Worm (Caenorhabditis elegans): ENCODE results near the gene F14F8.14.

F14F8.14 gene

DNA sequence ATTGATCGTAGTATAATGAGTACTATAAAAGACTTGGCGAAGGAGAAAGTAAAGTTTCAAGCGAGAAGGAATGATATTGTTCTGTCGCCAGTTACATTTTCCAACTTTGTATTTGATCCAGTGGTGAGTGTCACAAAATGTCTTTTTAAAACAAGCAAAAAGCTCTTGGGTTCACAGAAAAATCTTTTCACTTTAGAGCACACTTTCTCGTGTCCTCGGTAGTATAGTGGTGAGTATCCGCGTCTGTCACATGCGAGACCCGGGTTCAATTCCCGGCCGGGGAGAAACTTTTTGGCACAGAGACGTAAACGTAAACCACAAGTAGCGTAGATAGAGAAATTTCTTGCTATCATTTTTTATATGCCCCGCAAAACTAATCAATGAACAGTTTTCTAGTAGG, 26.2 kb downstream of the F14F8.14 start:
- TF ChIP-seq W03F9.2 (tag; optimal IDR thresholded peaks at IDR 0.05) = no peak
- no peak for TF ChIP-seq dao-5 (tag; optimal IDR thresholded peaks at IDR 0.05)
- no peak for TF ChIP-seq him-1 (tag; optimal IDR thresholded peaks at IDR 0.05)

DNA sequence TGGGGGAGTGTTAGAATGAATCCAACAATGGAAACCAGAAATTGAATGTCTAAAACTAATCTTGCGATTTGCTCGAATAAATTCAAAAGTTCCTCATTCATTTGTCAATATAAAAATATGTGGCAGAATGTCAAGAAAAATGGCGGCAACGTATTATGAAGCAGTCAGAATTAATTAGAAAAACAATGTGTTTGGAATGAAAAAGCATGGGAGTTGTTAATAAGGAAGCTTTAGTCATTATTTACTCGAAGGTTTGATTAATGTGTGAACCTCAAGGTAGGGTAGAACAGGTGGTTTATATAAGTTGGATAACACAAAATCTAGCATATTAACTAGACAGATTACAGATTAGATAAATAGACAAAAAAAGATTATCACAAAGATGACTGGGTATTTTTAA, 28.3 kb downstream of the F14F8.14 start, which contains the start of gene srw-76:
srw-76 (minus strand) TSS at position 101 of the 400 bp plus-strand sequence.
- no peak for TF ChIP-seq W03F9.2 (tag; optimal IDR thresholded peaks at IDR 0.05)
- no peak for TF ChIP-seq dao-5 (tag; optimal IDR thresholded peaks at IDR 0.05)
- no peak for TF ChIP-seq him-1 (tag; optimal IDR thresholded peaks at IDR 0.05)

DNA sequence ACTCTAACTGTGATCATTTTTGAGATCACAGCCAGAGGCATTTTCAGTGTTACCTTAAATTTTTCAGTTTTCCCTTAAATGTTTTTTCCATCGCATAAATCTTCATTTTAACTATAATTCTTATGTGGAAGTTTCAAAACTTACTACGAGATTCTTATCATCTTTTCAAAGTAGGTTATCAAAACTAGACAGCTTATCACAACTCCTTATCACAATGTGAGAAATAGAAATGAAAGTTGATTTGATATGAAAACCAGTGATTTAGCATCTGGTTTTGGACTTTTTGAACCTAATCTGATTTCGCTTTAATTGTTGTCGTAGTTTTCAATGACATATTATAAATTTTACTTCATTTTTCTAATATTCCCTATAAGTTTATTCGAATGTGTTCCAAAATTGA, 30.6 kb downstream of the F14F8.14 start, which contains the start of gene mltn-11:
mltn-11 (plus strand) TSS at position 276 of the 400 bp plus-strand sequence.
- TF ChIP-seq dao-5 (tag; optimal IDR thresholded peaks at IDR 0.05) = no peak
- TF ChIP-seq W03F9.2 (tag; optimal IDR thresholded peaks at IDR 0.05) = no peak
- no peak for TF ChIP-seq him-1 (tag; optimal IDR thresholded peaks at IDR 0.05)

DNA sequence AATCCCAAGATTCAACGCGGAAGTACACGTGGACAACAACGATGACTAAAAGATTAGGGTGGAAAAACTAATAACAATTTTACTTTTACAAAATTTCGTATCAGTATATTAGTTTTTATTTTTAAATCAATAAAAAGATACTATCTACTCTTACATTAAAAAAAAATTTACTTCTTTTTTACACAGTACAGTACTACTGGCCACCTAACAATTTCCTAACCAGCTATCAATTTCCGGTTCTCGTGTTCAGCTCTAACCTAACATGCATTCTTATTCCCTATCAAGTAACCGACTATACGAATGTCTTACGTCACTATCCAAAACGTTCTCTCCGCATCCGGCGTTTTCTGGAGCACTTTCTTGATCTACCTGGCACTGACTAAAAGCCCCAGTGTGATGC, 36.9 kb downstream of the F14F8.14 start, which contains the start of gene srd-21:
srd-21 (plus strand) TSS at position 301 of the 400 bp plus-strand sequence.
- no peak for TF ChIP-seq him-1 (tag; optimal IDR thresholded peaks at IDR 0.05)
- no peak for TF ChIP-seq W03F9.2 (tag; optimal IDR thresholded peaks at IDR 0.05)
- no peak for TF ChIP-seq dao-5 (tag; optimal IDR thresholded peaks at IDR 0.05)

DNA sequence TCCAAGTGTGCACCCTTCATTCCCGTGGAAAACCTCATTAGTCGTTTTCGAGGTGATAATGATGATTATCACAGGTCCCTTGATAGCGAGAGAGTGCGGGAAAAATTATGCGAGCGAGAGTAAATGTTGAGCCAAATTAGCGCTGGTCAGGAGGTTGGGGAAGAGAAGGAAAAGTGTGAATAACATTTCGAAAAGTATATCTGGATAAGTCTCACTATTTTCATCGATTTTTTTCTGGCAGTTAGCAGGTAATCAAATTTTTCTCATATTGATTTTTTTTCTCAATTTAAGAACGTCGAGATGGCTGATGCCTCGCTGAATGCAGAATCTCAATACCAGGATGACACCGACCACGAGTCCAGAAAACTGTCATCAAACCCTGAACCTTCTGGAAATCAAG, 37.6 kb downstream of the F14F8.14 start, which contains the start of gene W06G6.2:
W06G6.2 (plus strand) TSS at position 301 of the 400 bp plus-strand sequence.
- TF ChIP-seq dao-5 (tag; optimal IDR thresholded peaks at IDR 0.05) (no peak), W03F9.2 (tag; optimal IDR thresholded peaks at IDR 0.05) (no peak), him-1 (tag; optimal IDR thresholded peaks at IDR 0.05) (no peak)

DNA sequence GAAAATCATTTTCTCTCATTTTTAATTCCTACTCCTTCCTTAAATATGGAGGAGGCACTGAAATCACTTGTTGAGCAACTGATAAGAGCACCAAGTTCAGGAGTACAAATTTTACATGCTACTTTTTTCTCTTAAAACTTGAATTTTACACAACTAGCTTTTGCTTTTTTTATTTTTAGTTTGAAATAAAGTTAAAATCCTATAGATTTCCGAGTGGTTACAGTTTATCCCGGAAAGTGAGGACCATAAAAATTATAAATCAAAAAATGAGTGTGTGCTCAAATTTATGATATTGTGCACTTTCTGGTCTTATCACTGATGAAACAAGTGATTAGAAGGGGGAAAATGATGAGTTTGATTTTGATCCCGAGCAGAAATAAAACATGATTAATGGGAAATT, 38.6 kb downstream of the F14F8.14 start, which contains the start of gene oac-53:
oac-53 (minus strand) TSS at position 9 of the 400 bp plus-strand sequence.
- TF ChIP-seq him-1 (tag; optimal IDR thresholded peaks at IDR 0.05) = no peak
- TF ChIP-seq dao-5 (tag; optimal IDR thresholded peaks at IDR 0.05) = no peak
- TF ChIP-seq W03F9.2 (tag; optimal IDR thresholded peaks at IDR 0.05) = no peak

DNA sequence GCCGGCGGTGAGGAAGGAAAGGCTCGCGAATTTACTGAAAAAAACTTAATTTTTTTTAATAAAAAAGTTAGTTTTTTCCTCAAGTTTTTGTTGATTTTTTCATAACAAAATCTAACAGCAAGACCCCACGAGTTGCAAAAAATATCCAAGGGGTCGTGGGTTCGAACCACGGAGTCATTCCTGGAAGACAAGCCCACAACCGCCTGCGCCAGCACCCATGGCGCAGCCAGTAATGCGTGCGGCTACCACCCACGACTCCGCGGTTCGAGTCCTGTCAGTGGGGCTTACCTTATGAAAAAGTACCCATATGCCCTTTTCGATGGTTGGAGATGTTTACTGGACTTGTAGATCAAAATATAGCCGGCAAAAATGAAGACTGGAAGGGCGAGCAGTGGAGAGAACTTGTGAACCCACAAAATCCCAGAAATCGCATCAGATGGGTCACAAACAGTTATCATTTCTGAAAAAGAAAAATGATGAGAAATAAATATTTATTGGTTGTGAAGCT, 43.7 kb downstream of the F14F8.14 start, which contains the start of gene Y70C5A.2:
Y70C5A.2 (minus strand) TSS at position 458 of the 508 bp plus-strand sequence.
- no peak for TF ChIP-seq dao-5 (tag; optimal IDR thresholded peaks at IDR 0.05)
- TF ChIP-seq W03F9.2 (tag; optimal IDR thresholded peaks at IDR 0.05) = no peak
- no peak for TF ChIP-seq him-1 (tag; optimal IDR thresholded peaks at IDR 0.05)

DNA sequence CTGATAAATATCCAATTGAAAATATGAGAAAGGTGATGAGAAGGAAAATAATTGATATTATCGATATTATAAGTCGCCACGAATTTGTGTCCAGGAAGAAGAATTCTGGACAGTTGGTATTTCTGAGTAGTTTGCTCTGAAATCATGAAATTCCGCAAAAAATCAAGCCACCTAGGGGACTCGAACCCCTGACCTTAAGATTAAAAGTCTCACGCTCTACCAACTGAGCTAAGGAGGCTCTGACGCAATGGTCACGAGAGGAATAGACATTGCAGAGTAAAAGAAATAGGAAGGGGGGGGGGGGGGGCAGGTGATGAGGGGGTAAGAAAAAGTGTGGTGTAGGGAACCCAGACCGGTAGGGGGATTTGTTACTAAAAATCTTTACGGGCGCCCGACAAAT, 44.7 kb downstream of the F14F8.14 start:
- no peak for TF ChIP-seq dao-5 (tag; optimal IDR thresholded peaks at IDR 0.05)
- TF ChIP-seq him-1 (tag; optimal IDR thresholded peaks at IDR 0.05) = no peak
- TF ChIP-seq W03F9.2 (tag; optimal IDR thresholded peaks at IDR 0.05) = no peak

DNA sequence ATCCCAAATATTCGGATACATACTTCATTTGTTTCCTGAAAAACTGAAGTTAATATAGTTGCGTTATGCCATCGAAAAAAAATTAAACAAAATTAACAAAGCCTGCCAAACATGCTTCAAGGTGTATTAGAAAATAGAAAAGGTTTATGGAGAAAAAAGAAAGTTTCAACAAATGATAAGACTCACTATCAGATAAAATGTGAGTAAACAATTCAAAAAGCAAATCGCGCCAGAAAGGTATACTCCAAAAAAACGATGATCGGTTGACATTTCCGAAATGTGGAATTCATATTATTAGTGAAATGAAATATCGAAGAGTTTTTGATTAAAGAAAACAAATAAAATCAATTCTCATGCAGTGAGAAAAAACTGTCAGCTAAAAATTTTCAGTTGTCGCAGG, 45.7 kb downstream of the F14F8.14 start, which contains the start of gene Y70C5A.3:
Y70C5A.3 (minus strand) TSS at position 50 of the 400 bp plus-strand sequence.
- no peak for TF ChIP-seq him-1 (tag; optimal IDR thresholded peaks at IDR 0.05)
- no peak for TF ChIP-seq W03F9.2 (tag; optimal IDR thresholded peaks at IDR 0.05)
- TF ChIP-seq dao-5 (tag; optimal IDR thresholded peaks at IDR 0.05) = no peak

DNA sequence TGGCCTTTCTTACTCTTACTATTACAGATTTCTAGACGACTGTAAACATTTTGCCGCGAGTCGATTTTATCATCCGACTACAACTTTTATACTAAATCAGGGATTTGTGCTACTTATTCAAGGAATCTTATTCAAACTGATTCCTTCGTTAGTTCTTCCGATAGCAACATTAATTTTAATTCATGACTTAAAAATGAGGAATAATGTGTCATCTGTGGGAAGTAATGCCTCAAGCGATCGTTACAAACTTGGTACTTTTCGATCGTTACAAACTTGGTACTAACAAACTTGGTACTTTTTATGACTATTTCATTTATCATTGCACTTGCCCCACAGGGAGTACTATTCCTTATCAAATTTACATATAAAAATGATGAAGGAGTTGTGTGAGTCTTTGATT, 49.1 kb downstream of the F14F8.14 start, which contains the start of gene Y70C5A.4:
Y70C5A.4 (plus strand) TSS at position 301 of the 400 bp plus-strand sequence.
- no peak for TF ChIP-seq dao-5 (tag; optimal IDR thresholded peaks at IDR 0.05)
- no peak for TF ChIP-seq W03F9.2 (tag; optimal IDR thresholded peaks at IDR 0.05)
- no peak for TF ChIP-seq him-1 (tag; optimal IDR thresholded peaks at IDR 0.05)

Measured in whole organism, L4/young adult.